Fruit fly (Drosophila melanogaster) whole organism, adult: ENCODE results near the gene CG43407.
A peak's percentile ranks its signal among the peaks of the same experiment; 100 is the strongest.

Experiments
- CG11617 ChIP-seq: fragments of 200-800 bp; sonication (Bioruptor generic); optimal IDR thresholded peaks from 2 replicates; lab custom pipeline; 2017; ENCODE audit warnings: mild to moderate bottlenecking, missing biosample characterization, missing genetic modification reagents, missing genetic modification characterization
- CG12768 ChIP-seq: fragments of 200-800 bp; sonication (Bioruptor generic); optimal IDR thresholded peaks from 2 replicates; lab custom pipeline; 2017; ENCODE audit warnings: missing biosample characterization, missing genetic modification characterization, mild to moderate bottlenecking, moderate library complexity, missing genetic modification reagents
- CG14711 ChIP-seq: fragments of 200-800 bp; sonication (Bioruptor generic); optimal IDR thresholded peaks from 2 replicates; lab custom pipeline; 2018; ENCODE audit warnings: missing biosample characterization, mild to moderate bottlenecking, missing genetic modification characterization, moderate library complexity
- CG1620 ChIP-seq: fragments of 200-800 bp; sonication (Bioruptor generic); optimal IDR thresholded peaks from 2 replicates; lab custom pipeline; 2016; ENCODE audit warnings: missing biosample characterization, missing genetic modification characterization
- CG33017 ChIP-seq: fragments of 200-800 bp; sonication (Bioruptor generic); optimal IDR thresholded peaks from 2 replicates; lab custom pipeline; 2018; ENCODE audit warnings: missing biosample characterization, mild to moderate bottlenecking, missing genetic modification characterization, moderate library complexity
- CG5204 ChIP-seq: fragments of 200-800 bp; sonication (Bioruptor generic); optimal IDR thresholded peaks from 2 replicates; lab custom pipeline; 2016; ENCODE audit warnings: missing biosample characterization, missing genetic modification characterization
- CG7045 ChIP-seq: fragments of 200-800 bp; sonication (Bioruptor generic); optimal IDR thresholded peaks from 2 replicates; lab custom pipeline; 2017; ENCODE audit warnings: missing biosample characterization, mild to moderate bottlenecking, missing genetic modification characterization
- CG7101 ChIP-seq: fragments of 200-800 bp; sonication (Bioruptor generic); optimal IDR thresholded peaks from 2 replicates; lab custom pipeline; 2018; ENCODE audit warnings: missing biosample characterization, mild to moderate bottlenecking, missing genetic modification characterization, moderate library complexity
- Clk ChIP-seq: fragments of 200-800 bp; sonication (Bioruptor generic); optimal IDR thresholded peaks from 2 replicates; lab custom pipeline; 2017; ENCODE audit warnings: missing biosample characterization, missing genetic modification characterization
- Crg-1 ChIP-seq: fragments of 200-800 bp; sonication (Bioruptor generic); optimal IDR thresholded peaks from 2 replicates; lab custom pipeline; 2016; ENCODE audit warnings: missing biosample characterization, missing genetic modification characterization
- Hr96 ChIP-seq: fragments of 200-800 bp; sonication (Bioruptor generic); optimal IDR thresholded peaks from 2 replicates; lab custom pipeline; 2016; ENCODE audit warnings: missing biosample characterization, missing genetic modification characterization
- Mnt ChIP-seq: fragments of 200-800 bp; sonication (Bioruptor generic); optimal IDR thresholded peaks from 2 replicates; lab custom pipeline; 2016; ENCODE audit warnings: missing biosample characterization, mild to moderate bottlenecking, missing genetic modification characterization
- bab1 ChIP-seq: fragments of 200-800 bp; sonication (Bioruptor generic); optimal IDR thresholded peaks from 3 replicates; lab custom pipeline; 2019; ENCODE audit warnings: missing biosample characterization, mild to moderate bottlenecking, missing genetic modification characterization, moderate library complexity
- cic ChIP-seq: fragments of 200-800 bp; sonication (Bioruptor generic); optimal IDR thresholded peaks from 2 replicates; lab custom pipeline; 2017; ENCODE audit warnings: missing biosample characterization, mild to moderate bottlenecking, missing genetic modification characterization, moderate library complexity
- cnc ChIP-seq, 2 experiments: fragments of >200 bp; optimal IDR thresholded peaks; 2 replicates each; lab custom pipeline; 2017
- kay ChIP-seq: fragments of 200-800 bp; sonication (Bioruptor generic); peaks from one replicate; lab custom pipeline; 2016; ENCODE audit warnings: missing biosample characterization, missing genetic modification characterization, borderline replicate concordance
- ovo ChIP-seq: fragments of 200-800 bp; sonication (Bioruptor generic); optimal IDR thresholded peaks from 2 replicates; lab custom pipeline; 2016; ENCODE audit warnings: missing biosample characterization, missing genetic modification characterization
- pad ChIP-seq: fragments of 200-800 bp; sonication (Bioruptor generic); optimal IDR thresholded peaks from 3 replicates; lab custom pipeline; 2017; ENCODE audit warnings: missing biosample characterization, missing genetic modification characterization, mild to moderate bottlenecking, moderate library complexity, missing genetic modification reagents
- tj ChIP-seq: fragments of 200-800 bp; sonication (Bioruptor generic); optimal IDR thresholded peaks from 3 replicates; lab custom pipeline; 2017; ENCODE audit warnings: missing biosample characterization, mild to moderate bottlenecking, missing genetic modification characterization, moderate library complexity
- toe ChIP-seq: fragments of 200-800 bp; sonication (Bioruptor generic); optimal IDR thresholded peaks from 2 replicates; lab custom pipeline; 2016; ENCODE audit warnings: missing biosample characterization, missing genetic modification characterization

CG43407 gene

DNA sequence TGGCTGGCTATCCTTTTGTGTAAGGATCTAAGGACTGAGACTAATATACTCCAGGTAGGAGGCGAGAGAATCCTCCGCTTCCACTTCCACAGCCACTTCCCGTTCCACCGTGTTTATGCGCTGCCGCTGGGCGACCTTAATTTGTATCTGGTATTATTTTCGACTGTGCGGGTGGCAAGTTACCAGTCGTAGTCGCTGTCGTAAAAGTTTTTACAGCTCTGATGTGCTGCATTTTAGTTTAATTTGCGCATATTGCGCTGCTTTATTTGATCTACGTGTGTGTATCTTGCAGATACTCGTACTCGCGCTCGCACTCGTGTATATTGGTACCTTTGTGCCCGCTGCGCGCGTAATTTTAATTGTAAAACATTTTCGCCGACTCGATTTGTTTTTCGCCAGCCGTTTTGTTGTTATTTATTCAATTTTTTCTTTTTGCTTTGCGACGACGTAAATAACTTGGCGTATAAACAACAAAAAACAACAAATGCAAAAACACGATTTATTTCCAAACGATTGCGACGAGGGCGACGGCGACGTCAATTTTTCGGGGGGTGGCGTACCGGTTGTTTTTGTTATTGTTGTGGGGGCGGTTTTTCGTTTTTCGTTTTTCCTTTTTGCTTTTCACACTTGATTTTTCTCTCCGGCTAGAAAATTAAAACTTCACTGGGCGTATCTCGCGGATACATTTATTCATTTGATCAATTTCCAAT is 8.4 kb downstream of the CG43407 start:
- TF ChIP-seq CG11617 (GFP tag; lab: Kevin White, UChicago) (no peak), Crg-1 (no peak), ovo (GFP tag; lab: Kevin White, UChicago) (no peak), Hr96 (no peak), kay (peak; percentile 46), Mnt (GFP tag; lab: Kevin White, UChicago) (no peak), CG7101 (tag; lab: Kevin White, UChicago) (no peak), CG7045 (peak; percentile 34), CG1620 (GFP tag; lab: Kevin White, UChicago) (no peak), Clk (GFP tag; lab: Kevin White, UChicago) (peak; percentile 12), CG14711 (tag; lab: Kevin White, UChicago) (no peak), toe (GFP tag; lab: Kevin White, UChicago) (no peak), bab1 (GFP tag; lab: Kevin White, UChicago) (no peak), pad (GFP tag; lab: Kevin White, UChicago) (no peak), CG12768 (GFP tag; lab: Kevin White, UChicago) (no peak), CG5204 (GFP tag; lab: Kevin White, UChicago) (no peak), CG33017 (tag; lab: Kevin White, UChicago) (no peak), tj (peak; percentile 76), cnc (optimal IDR thresholded peaks at IDR 0.05; lab: Kevin White, UChicago) (no peak), cic (GFP tag; lab: Kevin White, UChicago) (peak; percentile 74)

DNA sequence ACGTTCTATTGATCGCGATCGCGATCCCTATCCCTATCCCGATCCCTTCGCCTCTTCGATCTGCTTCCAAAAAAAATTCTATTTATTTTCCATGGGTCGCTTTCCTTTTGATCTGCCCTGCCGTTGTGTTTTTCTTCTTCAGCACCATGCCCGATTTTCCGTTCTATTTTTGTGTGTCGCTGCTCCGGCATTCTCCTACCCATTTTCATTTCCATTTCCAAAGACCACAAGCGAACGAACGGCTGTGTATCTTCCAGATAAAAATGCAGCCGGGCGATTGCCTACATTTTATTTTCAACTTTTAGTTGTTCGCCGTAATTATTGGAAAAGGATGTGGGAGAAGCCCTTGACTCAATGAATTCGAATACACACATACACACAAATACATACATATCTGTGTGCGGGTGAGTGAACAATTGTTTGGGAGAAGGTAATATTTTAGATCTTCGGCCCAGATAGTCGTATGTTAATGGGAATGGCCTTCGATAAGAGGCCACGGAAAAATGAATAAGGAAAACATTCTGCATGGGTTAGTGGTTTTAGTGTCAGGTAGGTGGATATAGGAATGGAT is 9.6 kb downstream of the CG43407 start:
- TF ChIP-seq CG14711 (tag; lab: Kevin White, UChicago), result no peak
- TF ChIP-seq CG11617 (GFP tag; lab: Kevin White, UChicago), result no peak
- no peak for TF ChIP-seq Crg-1
- no peak for TF ChIP-seq Hr96

DNA sequence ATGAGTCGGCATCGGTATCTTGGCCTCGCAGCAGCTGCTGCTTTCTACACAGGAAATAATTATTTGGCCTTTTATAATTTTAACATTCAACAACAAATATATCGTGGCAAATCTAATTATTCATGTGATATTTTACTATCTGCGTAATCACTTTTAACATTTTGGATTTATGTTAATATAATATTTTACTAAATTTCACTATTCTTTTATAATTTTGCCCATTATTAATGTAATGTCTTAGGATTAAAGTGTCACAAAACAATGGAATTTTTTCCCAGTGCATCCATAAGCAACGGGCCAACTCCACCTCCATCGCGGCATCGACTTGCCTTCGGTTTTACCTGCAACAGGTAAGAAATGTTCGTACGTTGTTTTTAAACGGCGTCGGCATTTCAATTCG is 10.7 kb downstream of the CG43407 start:
- TF ChIP-seq toe (GFP tag; lab: Kevin White, UChicago) (no peak), Hr96 (no peak), cic (GFP tag; lab: Kevin White, UChicago) (no peak), kay (no peak), bab1 (GFP tag; lab: Kevin White, UChicago) (no peak), CG7101 (tag; lab: Kevin White, UChicago) (no peak), Crg-1 (no peak), CG33017 (tag; lab: Kevin White, UChicago) (no peak), CG11617 (GFP tag; lab: Kevin White, UChicago) (no peak), CG14711 (tag; lab: Kevin White, UChicago) (no peak), CG1620 (GFP tag; lab: Kevin White, UChicago) (no peak), pad (GFP tag; lab: Kevin White, UChicago) (no peak), CG12768 (GFP tag; lab: Kevin White, UChicago) (no peak), cnc (optimal IDR thresholded peaks at IDR 0.05; lab: Kevin White, UChicago) (no peak), tj (no peak), CG7045 (no peak), ovo (GFP tag; lab: Kevin White, UChicago) (no peak), Mnt (GFP tag; lab: Kevin White, UChicago) (no peak)

DNA sequence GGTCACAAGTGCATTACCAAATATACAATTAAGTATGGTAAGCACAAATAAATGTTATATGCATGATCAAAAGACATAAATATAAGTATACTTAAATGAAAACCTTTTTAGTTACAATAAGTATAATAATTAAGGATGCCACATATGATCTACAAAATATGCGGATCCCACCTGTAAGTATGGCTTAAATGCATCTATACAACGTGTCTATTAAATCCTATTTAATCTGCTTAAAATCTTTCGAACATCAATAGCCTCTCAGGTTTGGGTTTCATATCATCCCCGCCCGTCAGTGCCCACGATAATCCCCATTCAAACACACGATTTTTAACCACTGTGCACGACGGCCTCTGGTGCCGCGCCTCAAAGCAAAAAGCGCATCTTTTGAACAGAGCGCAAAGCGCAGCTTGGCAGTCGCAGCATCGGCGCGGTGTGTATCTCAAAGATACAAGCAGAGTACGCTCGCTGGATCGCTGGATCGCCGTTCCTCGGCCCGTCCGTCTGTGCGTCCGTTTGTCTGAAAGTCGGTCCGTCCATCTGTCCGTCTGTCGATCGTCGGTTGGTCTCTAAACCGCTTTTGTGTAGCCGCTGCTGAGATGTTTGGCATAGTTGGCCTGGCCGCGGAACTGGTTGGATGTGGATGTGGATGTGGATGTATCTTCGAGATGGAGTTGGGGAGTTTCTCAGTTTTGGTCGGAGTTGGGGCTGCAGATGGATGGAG is 11.4 kb downstream of the CG43407 start:
- no peak for TF ChIP-seq pad (GFP tag; lab: Kevin White, UChicago)
- no peak for TF ChIP-seq CG7101 (tag; lab: Kevin White, UChicago)
- no peak for TF ChIP-seq CG14711 (tag; lab: Kevin White, UChicago)
- no peak for TF ChIP-seq CG1620 (GFP tag; lab: Kevin White, UChicago)
- TF ChIP-seq Mnt (GFP tag; lab: Kevin White, UChicago), result no peak
- TF ChIP-seq Clk (GFP tag; lab: Kevin White, UChicago), result no peak
- TF ChIP-seq ovo (GFP tag; lab: Kevin White, UChicago), result no peak
- TF ChIP-seq CG33017 (tag; lab: Kevin White, UChicago), result no peak
- TF ChIP-seq kay, result no peak
- no peak for TF ChIP-seq CG5204 (GFP tag; lab: Kevin White, UChicago)
- TF ChIP-seq CG7045, result no peak
- TF ChIP-seq CG12768 (GFP tag; lab: Kevin White, UChicago), result no peak

DNA sequence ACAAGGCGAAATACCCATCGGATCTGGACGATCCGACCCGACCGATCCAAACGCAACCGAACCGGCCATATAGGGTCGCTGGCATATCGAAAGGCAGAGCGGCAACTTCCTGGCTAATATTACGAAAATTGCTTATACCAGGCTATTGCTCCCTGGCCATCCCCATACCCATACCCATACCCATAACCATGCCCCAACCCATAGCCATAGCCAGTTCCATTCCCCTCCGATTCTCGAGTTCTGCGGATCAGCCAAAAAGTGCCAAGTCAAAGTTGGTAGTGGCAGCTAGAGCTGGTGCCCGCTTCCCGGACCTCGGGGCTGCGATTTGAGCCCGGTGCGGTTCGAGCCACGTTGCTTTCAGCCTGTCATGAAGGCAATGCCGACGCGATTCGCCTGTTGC is 12.0 kb downstream of the CG43407 start:
- TF ChIP-seq CG33017 (tag; lab: Kevin White, UChicago), result no peak
- TF ChIP-seq Mnt (GFP tag; lab: Kevin White, UChicago), result no peak
- no peak for TF ChIP-seq kay
- TF ChIP-seq CG11617 (GFP tag; lab: Kevin White, UChicago), result no peak
- TF ChIP-seq CG1620 (GFP tag; lab: Kevin White, UChicago), result no peak
- no peak for TF ChIP-seq Hr96
- TF ChIP-seq Crg-1, result no peak
- no peak for TF ChIP-seq CG7101 (tag; lab: Kevin White, UChicago)
- TF ChIP-seq tj, result peak; percentile 58
